Worm (Caenorhabditis elegans) whole organism, L4 larva: Measurements from ENCODE around the gene smf-3.

Experiments used
- lin-15B ChIP-seq: fragments of 150-350 bp; sonication (generic microtip); optimal IDR thresholded peaks from 3 replicates; lab custom pipeline; 2014; ENCODE audit warnings: missing biosample characterization, missing genetic modification characterization
- nhr-10 ChIP-seq: fragments of 150-350 bp; optimal IDR thresholded peaks from 2 replicates; lab custom pipeline; 2014; ENCODE audit warnings: missing biosample characterization, missing genetic modification characterization
- nhr-111 ChIP-seq: fragments of 200-800 bp; sonication (Bioruptor generic); optimal IDR thresholded peaks from 2 replicates; lab custom pipeline; 2018; ENCODE audit warnings: mild to moderate bottlenecking, missing genetic modification characterization, missing compliant biosample characterization
- nhr-25 ChIP-seq: sonication (generic microtip); optimal IDR thresholded peaks from 2 replicates; lab custom pipeline; 2017; ENCODE audit warnings: missing genetic modification characterization, mild to moderate bottlenecking, missing compliant biosample characterization, antibody characterized with exemption, moderate library complexity, borderline replicate concordance; ENCODE audit not compliant: insufficient read depth
- snpc-4 ChIP-seq: fragments of 150-350 bp; optimal IDR thresholded peaks from 2 replicates; lab custom pipeline; 2014; ENCODE audit warnings: missing biosample characterization, missing genetic modification characterization
- unc-130 ChIP-seq: sonication (generic microtip); optimal IDR thresholded peaks from 2 replicates; lab custom pipeline; 2016; ENCODE audit warnings: missing genetic modification reagents, missing genetic modification characterization, missing compliant biosample characterization

ce11 chrIV:2599634-2600033, 19.0 kb upstream of the smf-3 start:
- no peak for TF ChIP-seq nhr-111 (GFP tag; lab: Kevin White, UChicago)
- no peak for TF ChIP-seq unc-130 (GFP tag; lab: Kevin White, UChicago)
- no peak for TF ChIP-seq lin-15B
- TF ChIP-seq nhr-10 (tag; lab: Kevin White, UChicago), result peak; percentile 56
- peak; percentile 51 for TF ChIP-seq nhr-25
- TF ChIP-seq snpc-4 (tag; lab: Kevin White, UChicago), result no peak
